Fruit fly (Drosophila melanogaster) whole organism, wandering third instar larva: ENCODE data around the gene CG10700.

Experiments used
- CrebA ChIP-seq: fragments of 200-800 bp; sonication (Bioruptor generic); optimal IDR thresholded peaks from 2 replicates; lab custom pipeline; 2016; ENCODE audit warnings: missing biosample characterization, mild to moderate bottlenecking, missing genetic modification characterization, borderline replicate concordance
- HLH106 ChIP-seq: fragments of 200-800 bp; optimal IDR thresholded peaks from 3 replicates; lab custom pipeline; 2019; ENCODE audit warnings: missing biosample characterization, mild to moderate bottlenecking, missing genetic modification characterization, moderate library complexity
- Hnf4 ChIP-seq: fragments of 200-800 bp; sonication (Bioruptor generic); optimal IDR thresholded peaks from 2 replicates; lab custom pipeline; 2016; ENCODE audit warnings: missing biosample characterization, mild to moderate bottlenecking, missing genetic modification characterization
- foxo ChIP-seq, 2 experiments: fragments of 200-800 bp; sonication (Bioruptor generic); optimal IDR thresholded peaks; 2 replicates in 1 of 2; 3 replicates in 1 of 2; lab custom pipeline; 2016 to 2017; ENCODE audit warnings: missing biosample characterization in 2 of 2, missing genetic modification characterization in 2 of 2
- fru ChIP-seq: fragments of 200-800 bp; sonication (Bioruptor generic); optimal IDR thresholded peaks from 3 replicates; lab custom pipeline; 2016; ENCODE audit warnings: missing biosample characterization, mild to moderate bottlenecking, missing genetic modification characterization
- sage ChIP-seq: fragments of 200-800 bp; sonication (Bioruptor generic); optimal IDR thresholded peaks from 2 replicates; lab custom pipeline; 2016; ENCODE audit warnings: missing biosample characterization, mild to moderate bottlenecking, missing genetic modification characterization
- usp ChIP-seq: fragments of >200 bp; optimal IDR thresholded peaks from 2 replicates; lab custom pipeline; 2017; ENCODE audit warnings: missing biosample characterization, missing genetic modification characterization
- woc ChIP-seq: sonication (Bioruptor generic); optimal IDR thresholded peaks from 2 replicates; lab custom pipeline; 2016; ENCODE audit warnings: missing biosample characterization, mild to moderate bottlenecking, missing genetic modification characterization

DNA sequence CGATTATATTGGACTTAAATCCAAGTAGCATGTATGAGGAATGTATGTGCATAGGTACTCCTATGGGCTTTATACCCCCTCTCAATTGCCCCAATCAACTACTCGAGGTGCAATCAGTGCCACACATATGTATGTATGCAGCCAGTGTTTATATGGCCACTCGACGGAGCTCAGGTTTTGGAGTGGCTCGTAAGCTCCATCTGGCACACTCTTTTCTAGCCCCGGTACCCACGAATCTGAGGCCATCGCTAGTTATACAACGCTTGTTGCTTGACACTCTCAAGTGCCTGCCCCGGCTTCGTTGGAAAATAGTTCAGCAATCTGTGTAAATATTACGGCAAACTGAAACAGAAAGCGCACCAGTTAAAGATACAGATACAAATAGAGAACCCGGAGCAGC lies 17.5 kb upstream of the CG10700 start:
- TF ChIP-seq sage (GFP tag; lab: Kevin White, UChicago) (no peak), usp (GFP tag; lab: Kevin White, UChicago) (no peak), woc (no peak), HLH106 (no peak), foxo (GFP tag; optimal IDR thresholded peaks at IDR 0.05; lab: Kevin White, UChicago) (no peak), Hnf4 (GFP tag; lab: Kevin White, UChicago) (no peak), CrebA (GFP tag; lab: Kevin White, UChicago) (no peak), fru (no peak)
